Fruit fly (Drosophila melanogaster) whole organism, embryonic: ENCODE data around the gene Rbp6.
A peak's percentile ranks its signal among the peaks of the same experiment; 100 is the strongest.

Experiments
- Aef1 ChIP-seq: fragments of 200-800 bp; sonication (Bioruptor generic); IDR thresholded peaks from 3 replicates; pipeline ENCODE4 v1.3.6; 2022; ENCODE audit warnings: missing biosample characterization, missing genetic modification characterization
- Awh ChIP-seq: fragments of 200-800 bp; sonication (Bioruptor generic); IDR thresholded peaks from 2 replicates; pipeline ENCODE4, ENCODE4 v1.3.6; 2022; ENCODE audit warnings: missing biosample characterization, missing genetic modification characterization
- CG10321 ChIP-seq: fragments of 200-800 bp; sonication (Bioruptor generic); IDR thresholded peaks from 2 replicates; pipeline ENCODE4 v1.3.6; 2022; ENCODE audit warnings: missing biosample characterization, missing genetic modification characterization
- CG11247 ChIP-seq: fragments of 200-800 bp; sonication (Bioruptor generic); IDR thresholded peaks from 2 replicates; pipeline ENCODE4 v1.3.6; 2022; ENCODE audit warnings: missing biosample characterization, missing genetic modification characterization
- CG12769 ChIP-seq: fragments of 200-800 bp; sonication (Bioruptor generic); optimal IDR thresholded peaks from 2 replicates; lab custom pipeline; 2019; ENCODE audit warnings: missing biosample characterization, mild to moderate bottlenecking, missing genetic modification characterization, moderate library complexity
- CG1603 ChIP-seq: fragments of 200-800 bp; sonication (Bioruptor generic); optimal IDR thresholded peaks from 2 replicates; lab custom pipeline; 2019; ENCODE audit warnings: missing biosample characterization, mild to moderate bottlenecking, missing genetic modification characterization, moderate library complexity
- CG16813 ChIP-seq: fragments of 200-800 bp; sonication (Bioruptor generic); IDR thresholded peaks from 3 replicates; pipeline ENCODE4 v1.3.6; 2022; ENCODE audit warnings: missing biosample characterization, missing genetic modification characterization; ENCODE audit not compliant: partially characterized antibody
- CG1832 ChIP-seq: fragments of 200-800 bp; sonication (Bioruptor generic); optimal IDR thresholded peaks from 2 replicates; lab custom pipeline; 2017; ENCODE audit warnings: missing biosample characterization, mild to moderate bottlenecking, missing genetic modification characterization, inconsistent platforms
- CG2199 ChIP-seq: fragments of 200-800 bp; sonication (Bioruptor generic); IDR thresholded peaks from 3 replicates; pipeline ENCODE4 v1.3.6; 2022; ENCODE audit warnings: missing biosample characterization, missing genetic modification characterization
- CG31365 ChIP-seq: fragments of 200-800 bp; sonication (Bioruptor generic); optimal IDR thresholded peaks from 2 replicates; lab custom pipeline; 2018; ENCODE audit warnings: missing biosample characterization, mild to moderate bottlenecking, missing genetic modification characterization
- CG5180 ChIP-seq: fragments of 200-800 bp; sonication (Bioruptor generic); optimal IDR thresholded peaks from 3 replicates; lab custom pipeline; 2017; ENCODE audit warnings: missing biosample characterization, missing genetic modification characterization, mild to moderate bottlenecking, moderate library complexity, missing genetic modification reagents
- CG7987 ChIP-seq: fragments of 200-800 bp; sonication (Bioruptor generic); optimal IDR thresholded peaks from 2 replicates; lab custom pipeline; 2018; ENCODE audit warnings: missing biosample characterization, mild to moderate bottlenecking, missing genetic modification characterization, moderate library complexity
- CG8924 ChIP-seq: fragments of 200-800 bp; optimal IDR thresholded peaks from 3 replicates; lab custom pipeline; 2019; ENCODE audit warnings: missing biosample characterization, mild to moderate bottlenecking, missing genetic modification characterization, moderate library complexity
- D ChIP-seq, 2 experiments: fragments of 200-800 bp in 1 of 2; fragments of >200 bp in 1 of 2; sonication (Bioruptor generic) in 1 of 2; optimal IDR thresholded peaks; 2 replicates in 1 of 2; 3 replicates in 1 of 2; lab custom pipeline; 2017; ENCODE audit warnings: mild to moderate bottlenecking in 1 of 2, missing biosample characterization in 1 of 2, missing genetic modification characterization in 1 of 2, missing genetic modification reagents in 1 of 2
- Deaf1 ChIP-seq: fragments of 200-800 bp; optimal IDR thresholded peaks from 3 replicates; lab custom pipeline; 2019; ENCODE audit warnings: missing biosample characterization, mild to moderate bottlenecking, missing genetic modification characterization, moderate library complexity
- Dek ChIP-seq: fragments of 200-800 bp; sonication (Bioruptor generic); optimal IDR thresholded peaks from 3 replicates; lab custom pipeline; 2019; ENCODE audit warnings: missing biosample characterization, mild to moderate bottlenecking, missing genetic modification characterization, moderate library complexity
- Opbp ChIP-seq: fragments of 200-800 bp; sonication (Bioruptor generic); IDR thresholded peaks from 3 replicates; pipeline ENCODE4 v1.3.6; 2022; ENCODE audit warnings: missing biosample characterization, missing genetic modification characterization; ENCODE audit not compliant: partially characterized antibody
- Optix ChIP-seq: fragments of 200-800 bp; sonication (Bioruptor generic); IDR thresholded peaks from 3 replicates; pipeline ENCODE4 v1.3.6; 2022; ENCODE audit warnings: missing biosample characterization, missing genetic modification characterization
- cato ChIP-seq: fragments of 200-800 bp; sonication (Bioruptor generic); optimal IDR thresholded peaks from 2 replicates; lab custom pipeline; 2016; ENCODE audit warnings: missing biosample characterization, missing genetic modification characterization, borderline replicate concordance
- corto ChIP-seq: fragments of 200-800 bp; sonication (Bioruptor generic); optimal IDR thresholded peaks from 2 replicates; lab custom pipeline; 2016; ENCODE audit warnings: missing biosample characterization, mild to moderate bottlenecking, missing genetic modification characterization, moderate library complexity
- dpn ChIP-seq, 2 experiments: fragments of 200-800 bp; sonication (Bioruptor generic); optimal IDR thresholded peaks; 3 replicates each; lab custom pipeline; 2016; ENCODE audit warnings: missing biosample characterization in 2 of 2, missing genetic modification characterization in 2 of 2
- gfzf ChIP-seq: fragments of 200-800 bp; sonication (Bioruptor generic); optimal IDR thresholded peaks from 2 replicates; lab custom pipeline; 2016; ENCODE audit warnings: missing biosample characterization, mild to moderate bottlenecking, missing genetic modification characterization, moderate library complexity
- lbe ChIP-seq: fragments of 200-800 bp; sonication (Bioruptor generic); optimal IDR thresholded peaks from 2 replicates; lab custom pipeline; 2016; ENCODE audit warnings: missing biosample characterization, mild to moderate bottlenecking, missing genetic modification characterization
- p53 ChIP-seq: fragments of 200-800 bp; sonication (Bioruptor generic); optimal IDR thresholded peaks from 2 replicates; lab custom pipeline; 2016; ENCODE audit warnings: missing biosample characterization, missing genetic modification characterization
- prd ChIP-seq, 3 experiments: fragments of >200 bp in 2 of 3; fragments of 200-800 bp in 1 of 3; sonication (Bioruptor generic) in 1 of 3; optimal IDR thresholded peaks in 2 of 3; IDR thresholded peaks in 1 of 3; 2 replicates in 2 of 3; 3 replicates in 1 of 3; pipeline versions ENCODE4 v1.3.6 to Lab custom; 2017 to 2022; ENCODE audit warnings: missing biosample characterization in 1 of 3, missing genetic modification characterization in 1 of 3
- ssp ChIP-seq: fragments of 200-800 bp; sonication (Bioruptor generic); IDR thresholded peaks from 2 replicates; pipeline ENCODE4 v1.3.6; 2022; ENCODE audit warnings: missing biosample characterization, missing genetic modification characterization
- stwl ChIP-seq: fragments of 200-800 bp; sonication (Bioruptor generic); optimal IDR thresholded peaks from 3 replicates; lab custom pipeline; 2018; ENCODE audit warnings: missing biosample characterization, mild to moderate bottlenecking, missing genetic modification characterization, moderate library complexity
- tll ChIP-seq, 2 experiments: fragments of 200-800 bp in 1 of 2; fragments of >200 bp in 1 of 2; sonication (Bioruptor generic) in 1 of 2; optimal IDR thresholded peaks; 2 replicates each; lab custom pipeline; 2017 to 2019; ENCODE audit warnings: missing biosample characterization in 2 of 2, missing genetic modification characterization in 2 of 2, mild to moderate bottlenecking in 1 of 2, moderate library complexity in 1 of 2
- trem ChIP-seq: fragments of 200-800 bp; optimal IDR thresholded peaks from 3 replicates; lab custom pipeline; 2019; ENCODE audit warnings: missing biosample characterization, mild to moderate bottlenecking, missing genetic modification characterization, moderate library complexity
- wek ChIP-seq: fragments of 200-800 bp; sonication (Bioruptor generic); optimal IDR thresholded peaks from 3 replicates; lab custom pipeline; 2018; ENCODE audit warnings: missing biosample characterization, mild to moderate bottlenecking, missing genetic modification characterization, moderate library complexity
- wor ChIP-seq: fragments of 200-800 bp; sonication (Bioruptor generic); IDR thresholded peaks from 2 replicates; pipeline ENCODE4 v1.3.6; 2022; ENCODE audit warnings: missing biosample characterization, missing genetic modification characterization
- z ChIP-seq: fragments of 200-800 bp; sonication (Bioruptor generic); IDR thresholded peaks from 3 replicates; pipeline ENCODE4 v1.3.6; 2022; ENCODE audit warnings: missing biosample characterization, missing genetic modification characterization

The Rbp6 gene

DNA sequence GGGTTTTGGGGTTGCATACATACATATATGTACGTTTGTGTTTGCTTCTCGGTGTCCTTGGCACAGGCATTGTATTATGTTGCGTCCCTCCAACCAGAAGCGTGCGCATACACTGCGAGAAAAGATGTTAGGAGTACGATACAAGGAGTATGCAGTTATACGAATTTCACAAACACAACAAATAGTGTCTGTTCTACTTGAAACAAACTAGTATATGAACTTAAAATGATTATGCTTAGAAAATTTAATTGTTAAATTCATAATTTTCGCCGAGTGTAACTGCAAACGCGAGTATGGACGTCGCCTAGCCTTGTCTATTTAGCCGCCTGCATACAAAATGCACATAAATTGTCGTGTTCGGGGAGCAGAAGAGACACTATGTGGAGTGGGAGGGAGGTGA lies 19.2 kb upstream of the Rbp6 start:
- TF ChIP-seq CG1603 (tag; lab: Kevin White, UChicago) (peak; percentile 16), prd (optimal IDR thresholded peaks at IDR 0.05; lab: Kevin White, UChicago) (no peak), prd (GFP tag; IDR thresholded peaks at IDR 0.05; lab: Robert Waterston, UW) (peak; percentile 15; the same call in 1 of the 3 replicates), trem (no peak)

DNA sequence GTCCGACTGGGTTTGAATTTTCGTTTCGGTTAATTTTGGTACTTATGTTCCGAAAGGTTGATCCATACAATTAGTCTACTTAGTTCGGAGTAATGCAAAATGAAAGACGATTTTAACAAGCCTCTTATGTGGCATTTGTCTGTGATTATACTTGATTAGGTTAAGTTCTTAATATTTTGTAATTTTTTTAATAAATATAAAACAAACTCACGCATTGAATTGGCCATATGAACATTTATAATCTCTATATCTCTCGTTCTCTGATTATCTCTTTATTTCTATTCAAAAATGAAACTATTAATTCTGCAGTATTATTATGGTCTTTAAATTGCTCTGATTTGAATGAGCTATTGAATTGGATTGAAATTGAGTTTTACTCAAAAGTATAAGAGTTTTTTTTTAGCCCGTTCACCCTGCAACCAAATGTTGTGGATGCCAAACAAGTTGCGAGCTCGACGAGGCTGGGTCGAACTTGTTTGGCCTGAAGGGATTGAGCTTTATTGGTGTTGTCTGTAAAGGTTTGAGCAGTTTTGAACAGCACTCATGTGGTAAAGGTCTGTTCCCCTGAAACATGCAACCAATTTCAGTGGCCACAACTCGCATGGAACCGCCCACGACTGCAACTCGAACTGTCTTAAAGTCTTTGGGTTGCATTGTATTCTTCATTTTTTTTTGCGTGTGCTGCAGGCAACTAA lies 16.0 kb upstream of the Rbp6 start, which contains the start of gene CG6497:
Gene CG6497, minus strand, starts transcription at position 51 of the 695 bp plus-strand sequence.
- peak; percentile 97 for TF ChIP-seq CG5180
- peak; percentile 94 for TF ChIP-seq z (GFP tag; lab: Robert Waterston, UW)
- TF ChIP-seq CG31365 (tag; lab: Kevin White, UChicago) = no peak

DNA sequence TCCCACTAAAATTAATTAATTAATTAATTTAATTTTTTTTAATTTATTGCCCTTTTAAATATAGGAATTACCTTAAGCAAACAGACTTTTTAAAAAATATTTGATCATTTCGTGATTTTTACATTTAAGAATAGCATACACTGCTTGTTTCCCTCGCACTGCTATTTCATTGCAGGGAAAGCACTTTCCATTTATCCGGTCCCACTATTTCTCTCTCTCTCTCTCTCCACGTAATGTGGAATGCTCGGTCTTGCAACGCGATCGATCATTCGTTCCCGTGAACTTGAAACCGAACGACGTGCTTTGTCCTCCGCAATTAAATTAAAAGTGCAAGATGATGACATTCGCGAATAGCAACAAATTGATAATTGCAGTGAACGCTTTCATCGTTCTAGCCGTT lies 7.6 kb upstream of the Rbp6 start:
- TF ChIP-seq cato (GFP tag; lab: Kevin White, UChicago) (no peak), corto (GFP tag; lab: Kevin White, UChicago) (no peak), CG11247 (no peak), CG2199 (GFP tag; lab: Robert Waterston, UW) (peak; percentile 56; the same call in 1 of the 3 replicates), CG12769 (no peak), stwl (tag; lab: Kevin White, UChicago) (peak; percentile 91), wek (GFP tag; lab: Kevin White, UChicago) (no peak), Opbp (GFP tag; lab: Robert Waterston, UW) (no peak), tll (GFP tag; optimal IDR thresholded peaks at IDR 0.05; lab: Kevin White, UChicago) (no peak), gfzf (GFP tag; lab: Kevin White, UChicago) (peak; percentile 52), Dek (tag; lab: Kevin White, UChicago) (no peak), CG10321 (GFP tag; lab: Robert Waterston, UW) (no peak), dpn (GFP tag; optimal IDR thresholded peaks at IDR 0.05; lab: Kevin White, UChicago) (no peak), CG16813 (peak; percentile 27; the same call in 2 of the 3 replicates), Optix (GFP tag; lab: Robert Waterston, UW) (no peak), p53 (no peak), ssp (GFP tag; lab: Robert Waterston, UW) (no peak), Deaf1 (peak; percentile 48), Awh (GFP tag; lab: Robert Waterston, UW) (no peak), CG5180 (no peak), CG7987 (GFP tag; lab: Kevin White, UChicago) (no peak), CG1832 (GFP tag; lab: Kevin White, UChicago) (no peak)
- TF ChIP-seq, all 482 proteins: peak for 5

DNA sequence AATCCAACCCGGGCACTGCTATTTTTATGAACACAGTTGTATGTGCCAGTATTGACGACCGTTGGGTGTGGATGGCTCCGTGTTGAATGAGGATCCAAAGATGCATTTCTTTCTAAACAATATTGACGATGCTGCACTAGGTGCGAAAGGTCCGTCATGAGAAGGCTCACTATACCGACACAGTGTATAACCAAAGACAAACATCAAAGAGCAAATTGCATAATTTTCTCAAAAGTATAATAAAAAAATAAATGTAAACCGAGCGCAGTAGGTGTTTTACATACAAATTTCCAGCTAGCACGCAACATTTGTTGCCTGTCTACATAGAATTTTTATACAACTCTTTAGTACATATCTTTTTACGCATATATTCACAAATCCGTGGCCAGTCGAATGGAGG lies 5.1 kb upstream of the Rbp6 start, which contains the start of gene CG7707:
Gene CG7707, plus strand, starts transcription at position 301 of the 400 bp plus-strand sequence.
- no peak for TF ChIP-seq wor
- TF ChIP-seq lbe (GFP tag; lab: Kevin White, UChicago) = no peak
- TF ChIP-seq Aef1 (GFP tag; lab: Robert Waterston, UW) = no peak
- no peak for TF ChIP-seq D (optimal IDR thresholded peaks at IDR 0.05; lab: Kevin White, UChicago)
- no peak for TF ChIP-seq D (GFP tag; optimal IDR thresholded peaks at IDR 0.05; lab: Kevin White, UChicago)
- TF ChIP-seq CG8924 = no peak
